Worm (Caenorhabditis elegans): ENCODE data around the gene K01A12.4.

DNA sequence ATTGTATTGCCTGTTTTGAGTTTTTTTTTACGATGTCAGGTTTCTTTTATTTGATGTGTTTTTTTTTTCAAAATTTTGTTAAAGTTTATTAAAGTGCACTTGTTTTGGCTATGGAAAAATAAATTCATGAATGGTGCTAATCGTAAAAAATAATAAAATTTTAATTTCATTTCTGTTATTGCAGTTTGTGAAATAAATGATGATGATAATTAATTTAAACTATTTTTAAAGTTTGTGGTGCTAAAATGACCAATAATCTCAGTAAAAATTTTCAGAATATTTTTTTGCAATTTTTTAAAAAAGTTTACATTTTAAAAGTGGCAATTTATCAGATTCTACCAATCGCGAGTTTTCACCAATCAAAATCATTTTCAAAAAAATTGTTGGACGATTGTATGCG, 33.1 kb downstream of the K01A12.4 start, which contains the start of gene stg-2:
- TF ChIP-seq unc-39 (tag; optimal IDR thresholded peaks at IDR 0.05) (no peak), egl-27 (tag; optimal IDR thresholded peaks at IDR 0.05) (no peak), ama-1 (optimal IDR thresholded peaks at IDR 0.05) (no peak), ceh-9 (tag; optimal IDR thresholded peaks at IDR 0.05) (no peak), zag-1 (tag; optimal IDR thresholded peaks at IDR 0.05) (no peak), nhr-67 (tag; optimal IDR thresholded peaks at IDR 0.05) (no peak), fkh-10 (GFP tag; optimal IDR thresholded peaks at IDR 0.05) (no peak), fos-1 (tag; optimal IDR thresholded peaks at IDR 0.05) (no peak), pha-4 (tag; optimal IDR thresholded peaks at IDR 0.05) (no peak), snpc-4 (tag; optimal IDR thresholded peaks at IDR 0.05) (no peak), lin-39 (tag; optimal IDR thresholded peaks at IDR 0.05) (no peak)
